Worm (Caenorhabditis elegans) whole organism, L2 larva: Measurements from ENCODE around the gene ZK666.11.

Source experiments
- ZK546.5 ChIP-seq: sonication (generic microtip); optimal IDR thresholded peaks from 2 replicates; lab custom pipeline; 2017; ENCODE audit warnings: missing biosample characterization, missing genetic modification characterization
- aly-2 ChIP-seq: fragments of 150-350 bp; optimal IDR thresholded peaks from 2 replicates; lab custom pipeline; 2014; ENCODE audit warnings: missing biosample characterization, missing genetic modification characterization
- ama-1 ChIP-seq: fragments of 150-350 bp; optimal IDR thresholded peaks from 2 replicates; lab custom pipeline; 2018; ENCODE audit warnings: inconsistent platforms
- ceh-82 ChIP-seq: fragments of 150-350 bp; optimal IDR thresholded peaks from 2 replicates; lab custom pipeline; 2014; ENCODE audit warnings: missing biosample characterization, missing genetic modification characterization
- egl-27 ChIP-seq: sonication (generic microtip); optimal IDR thresholded peaks from 3 replicates; lab custom pipeline; 2017; ENCODE audit warnings: missing biosample characterization, missing genetic modification reagents, missing genetic modification characterization
- fos-1 ChIP-seq: fragments of 150-350 bp; optimal IDR thresholded peaks from 2 replicates; lab custom pipeline; 2014; ENCODE audit warnings: missing biosample characterization, missing genetic modification characterization
- lsy-2 ChIP-seq, 2 experiments: fragments of 150-350 bp in 1 of 2; sonication (generic microtip) in 1 of 2; optimal IDR thresholded peaks; 2 replicates each; lab custom pipeline; 2014 to 2017; ENCODE audit warnings: missing biosample characterization in 2 of 2, missing genetic modification characterization in 2 of 2
- mbf-1 ChIP-seq: sonication (generic microtip); optimal IDR thresholded peaks from 2 replicates; lab custom pipeline; 2017; ENCODE audit warnings: missing biosample characterization, missing genetic modification characterization
- nhr-10 ChIP-seq: sonication (generic microtip); optimal IDR thresholded peaks from 2 replicates; lab custom pipeline; 2017; ENCODE audit warnings: missing biosample characterization, missing genetic modification characterization
- nhr-12 ChIP-seq: fragments of 150-350 bp; optimal IDR thresholded peaks from 2 replicates; lab custom pipeline; 2014; ENCODE audit warnings: missing biosample characterization, missing genetic modification characterization
- sem-4 ChIP-seq: fragments of 150-350 bp; optimal IDR thresholded peaks from 2 replicates; lab custom pipeline; 2014; ENCODE audit warnings: missing biosample characterization, missing genetic modification reagents, missing genetic modification characterization
- snpc-4 ChIP-seq: fragments of 150-350 bp; optimal IDR thresholded peaks from 2 replicates; lab custom pipeline; 2014; ENCODE audit warnings: missing biosample characterization, missing genetic modification characterization
- ztf-1 ChIP-seq: fragments of 200-800 bp; sonication (Bioruptor generic); conservative IDR thresholded peaks from 2 replicates; pipeline ENCODE4 v1.3.6; 2022; ENCODE audit warnings: missing genetic modification characterization, missing compliant biosample characterization

ce11 chrII:10529218-10529751 is 47.0 kb downstream of the ZK666.11 start:
- TF ChIP-seq aly-2 (tag; lab: Kevin White, UChicago), result no peak
- no peak for TF ChIP-seq ama-1 (lab: Kevin White, UChicago)
- no peak for TF ChIP-seq mbf-1 (tag; lab: Kevin White, UChicago)
- TF ChIP-seq snpc-4, result no peak
- no peak for TF ChIP-seq lsy-2 (tag; optimal IDR thresholded peaks at IDR 0.05; lab: Kevin White, UChicago)
- TF ChIP-seq nhr-12 (tag; lab: Kevin White, UChicago), result no peak
- TF ChIP-seq sem-4 (tag; lab: Kevin White, UChicago), result peak; percentile 42
- no peak for TF ChIP-seq ceh-82
- TF ChIP-seq ztf-1 (GFP tag; lab: Robert Waterston, UW), result no peak
- TF ChIP-seq ZK546.5 (tag; lab: Kevin White, UChicago), result no peak
- TF ChIP-seq nhr-10 (tag; lab: Kevin White, UChicago), result no peak
- TF ChIP-seq egl-27 (tag; lab: Kevin White, UChicago), result no peak
- TF ChIP-seq fos-1, result no peak
